Fruit fly (Drosophila melanogaster): ENCODE results near the gene meru.
A peak's percentile ranks its signal among the peaks of the same experiment; 100 is the strongest.

The meru gene

DNA sequence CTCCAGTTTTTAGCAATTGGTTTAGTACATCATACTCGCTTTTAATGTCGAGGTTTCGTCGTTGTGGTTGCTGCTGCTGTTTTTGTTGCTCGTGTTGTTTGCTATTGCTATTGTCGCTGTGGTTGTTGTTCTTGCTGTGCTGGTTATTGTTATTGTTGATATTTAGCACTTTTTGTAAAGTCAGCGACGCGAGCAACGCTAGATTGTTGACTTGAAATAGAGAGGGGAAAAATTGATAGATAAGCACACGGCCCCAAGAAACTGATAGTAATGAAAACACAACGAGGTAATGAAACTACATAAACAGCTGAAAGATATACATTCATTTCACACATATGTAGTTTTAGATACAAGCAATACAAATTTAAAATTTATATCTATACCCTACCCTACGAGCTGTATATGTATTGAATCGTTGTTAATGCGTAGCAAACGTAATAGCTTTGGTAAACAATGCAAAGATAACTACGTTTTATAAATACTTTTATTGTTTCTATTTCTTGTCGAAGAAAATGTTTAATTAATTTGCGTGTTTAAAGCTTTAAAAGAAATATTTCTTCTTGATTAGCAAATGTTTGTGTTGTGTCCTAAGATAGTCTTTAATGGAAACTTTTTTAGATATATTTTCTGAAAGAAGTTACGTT is 20.0 kb downstream of the meru start (continued):
- no peak for TF ChIP-seq CG12744 (GFP tag; optimal IDR thresholded peaks at IDR 0.05)
- TF ChIP-seq stwl (tag; optimal IDR thresholded peaks at IDR 0.05): no peak
- TF ChIP-seq odd (GFP tag; optimal IDR thresholded peaks at IDR 0.05): peak; percentile 14
- peak; percentile 56 for TF ChIP-seq CG18599 (GFP tag; optimal IDR thresholded peaks at IDR 0.05)
- TF ChIP-seq Sox100B (GFP tag; optimal IDR thresholded peaks at IDR 0.05): peak; percentile 42
- TF ChIP-seq ttk (GFP tag; IDR thresholded peaks at IDR 0.05): no peak
- TF ChIP-seq CG31365 (tag; optimal IDR thresholded peaks at IDR 0.05): no peak
- TF ChIP-seq CG16863 (GFP tag; optimal IDR thresholded peaks at IDR 0.05): no peak
- TF ChIP-seq crol (GFP tag; IDR thresholded peaks at IDR 0.05): no peak
- peak in 1 of 2 experiments; percentile 37 for TF ChIP-seq eve (GFP tag; optimal IDR thresholded peaks at IDR 0.05)
- TF ChIP-seq Atf-2 (GFP tag; optimal IDR thresholded peaks at IDR 0.05): no peak
- TF ChIP-seq row (GFP tag; IDR thresholded peaks at IDR 0.05): 0 out of 3 replicates have a peak, but pooled peaks have one; percentile 5
- no peak for TF ChIP-seq CTCF (GFP tag; optimal IDR thresholded peaks at IDR 0.05)
- TF ChIP-seq Ets97D (GFP tag; optimal IDR thresholded peaks at IDR 0.05): no peak
- TF ChIP-seq CG3995 (GFP tag; optimal IDR thresholded peaks at IDR 0.05): no peak
- TF ChIP-seq Kr (GFP tag; optimal IDR thresholded peaks at IDR 0.05): no peak
- peak; percentile 32 for TF ChIP-seq CG2678 (tag; optimal IDR thresholded peaks at IDR 0.05)
- TF ChIP-seq da (GFP tag; optimal IDR thresholded peaks at IDR 0.05): no peak
- peak; percentile 23; the same call in 1 of the 3 replicates for TF ChIP-seq Aef1 (GFP tag; IDR thresholded peaks at IDR 0.05)
- TF ChIP-seq ind (GFP tag; optimal IDR thresholded peaks at IDR 0.05): no peak
- TF ChIP-seq NK7.1 (GFP tag; optimal IDR thresholded peaks at IDR 0.05): no peak
- TF ChIP-seq HmgZ (tag; optimal IDR thresholded peaks at IDR 0.05): peak; percentile 34
- 0 out of 2 replicates have a peak, but pooled peaks have one; percentile 26 for TF ChIP-seq sob (GFP tag; IDR thresholded peaks at IDR 0.05)
- TF ChIP-seq so (GFP tag; IDR thresholded peaks at IDR 0.05): 0 out of 3 replicates have a peak, but pooled peaks have one; percentile 39
- no peak for TF ChIP-seq slp2 (GFP tag; optimal IDR thresholded peaks at IDR 0.05)
- TF ChIP-seq Lpt (GFP tag; optimal IDR thresholded peaks at IDR 0.05): no peak
- TF ChIP-seq dpn (GFP tag; optimal IDR thresholded peaks at IDR 0.05): no peak
- TF ChIP-seq stc (GFP tag; IDR thresholded peaks at IDR 0.05): 0 out of 2 replicates have a peak, but pooled peaks have one; percentile 7
- TF ChIP-seq Sin3A (optimal IDR thresholded peaks at IDR 0.05): no peak
- peak; percentile 7 for TF ChIP-seq YL-1 (GFP tag; optimal IDR thresholded peaks at IDR 0.05)
- peak; percentile 87 for TF ChIP-seq exex (tag; optimal IDR thresholded peaks at IDR 0.05)
- TF ChIP-seq Rfx (GFP tag; IDR thresholded peaks at IDR 0.05): no peak
- TF ChIP-seq CG10209 (GFP tag; optimal IDR thresholded peaks at IDR 0.05): no peak
- no peak for TF ChIP-seq pan (optimal IDR thresholded peaks at IDR 0.05)
- no peak for TF ChIP-seq pan (GFP tag; optimal IDR thresholded peaks at IDR 0.05 in 1 of 2, IDR thresholded peaks at IDR 0.05 in 1 of 2)
- TF ChIP-seq CG10543 (GFP tag; optimal IDR thresholded peaks at IDR 0.05): peak; percentile 73
- TF ChIP-seq Hmr (GFP tag; optimal IDR thresholded peaks at IDR 0.05): peak; percentile 15
- no peak for TF ChIP-seq CG11696 (GFP tag; IDR thresholded peaks at IDR 0.05)
- no peak for TF ChIP-seq dan (GFP tag; IDR thresholded peaks at IDR 0.05)
- TF ChIP-seq CG8290 (GFP tag; optimal IDR thresholded peaks at IDR 0.05): no peak
- peak in 1 of 2 experiments; percentile 40 for TF ChIP-seq CG8290 (tag; optimal IDR thresholded peaks at IDR 0.05)
- no peak for TF ChIP-seq CG10366 (GFP tag; IDR thresholded peaks at IDR 0.05)
- TF ChIP-seq CG34376 (GFP tag; optimal IDR thresholded peaks at IDR 0.05): peak; percentile 62
- TF ChIP-seq CG32767 (GFP tag; IDR thresholded peaks at IDR 0.05): 0 out of 2 replicates have a peak, but pooled peaks have one; percentile 12
- no peak for TF ChIP-seq NFAT (GFP tag; IDR thresholded peaks at IDR 0.05)
- no peak for TF ChIP-seq NC2α (GFP tag; optimal IDR thresholded peaks at IDR 0.05)
- no peak for TF ChIP-seq h (optimal IDR thresholded peaks at IDR 0.05)
- TF ChIP-seq pros (GFP tag; optimal IDR thresholded peaks at IDR 0.05): no peak
- TF ChIP-seq CG14965 (GFP tag; optimal IDR thresholded peaks at IDR 0.05; ENCODE audit: borderline replicate concordance): no peak
- TF ChIP-seq mirr (GFP tag; optimal IDR thresholded peaks at IDR 0.05): peak; percentile 98
- no peak for TF ChIP-seq H2.0 (GFP tag; IDR thresholded peaks at IDR 0.05)
- no peak for TF ChIP-seq HLH4C (GFP tag; IDR thresholded peaks at IDR 0.05; ENCODE audit: partially characterized antibody)
- peak; percentile 5 for TF ChIP-seq wek (GFP tag; optimal IDR thresholded peaks at IDR 0.05)

All from whole organism, embryonic.